Fruit fly (Drosophila melanogaster) whole organism, embryonic: ENCODE results near the gene CG17267.

Experiments
- CG10543 ChIP-seq: fragments of 200-800 bp; sonication (Bioruptor generic); optimal IDR thresholded peaks from 3 replicates; lab custom pipeline; 2017; ENCODE audit warnings: missing biosample characterization, mild to moderate bottlenecking, missing genetic modification characterization, moderate library complexity
- CG12942 ChIP-seq: fragments of 200-800 bp; sonication (Bioruptor generic); optimal IDR thresholded peaks from 3 replicates; lab custom pipeline; 2016; ENCODE audit warnings: missing biosample characterization, missing genetic modification characterization
- CG13894 ChIP-seq: fragments of 200-800 bp; sonication (Bioruptor generic); optimal IDR thresholded peaks from 3 replicates; lab custom pipeline; 2018; ENCODE audit warnings: missing biosample characterization, mild to moderate bottlenecking, missing genetic modification characterization, moderate library complexity
- CG14860 ChIP-seq: fragments of 200-800 bp; sonication (Bioruptor generic); IDR thresholded peaks from 3 replicates; pipeline ENCODE4 v1.3.6; 2022; ENCODE audit warnings: missing biosample characterization, missing genetic modification characterization; ENCODE audit not compliant: partially characterized antibody
- CG15011 ChIP-seq: fragments of 200-800 bp; sonication (Bioruptor generic); optimal IDR thresholded peaks from 3 replicates; lab custom pipeline; 2018; ENCODE audit warnings: missing biosample characterization, mild to moderate bottlenecking, missing genetic modification characterization
- CG18599 ChIP-seq: fragments of 200-800 bp; sonication (Bioruptor generic); optimal IDR thresholded peaks from 3 replicates; lab custom pipeline; 2017; ENCODE audit warnings: missing biosample characterization, missing genetic modification characterization, mild to moderate bottlenecking, moderate library complexity, missing genetic modification reagents
- CG32532 ChIP-seq: fragments of 200-800 bp; sonication (Bioruptor generic); IDR thresholded peaks from 2 replicates; pipeline ENCODE4 v1.3.6; 2022; ENCODE audit warnings: missing biosample characterization, missing genetic modification characterization
- CG3407 ChIP-seq: fragments of 200-800 bp; sonication (Bioruptor generic); optimal IDR thresholded peaks from 2 replicates; lab custom pipeline; 2018; ENCODE audit warnings: missing biosample characterization, mild to moderate bottlenecking, missing genetic modification characterization
- CG6654 ChIP-seq: fragments of 200-800 bp; sonication (Bioruptor generic); optimal IDR thresholded peaks from 2 replicates; lab custom pipeline; 2017; ENCODE audit warnings: missing biosample characterization, mild to moderate bottlenecking, missing genetic modification characterization
- CG7556 ChIP-seq: fragments of 200-800 bp; sonication (Bioruptor generic); optimal IDR thresholded peaks from 2 replicates; lab custom pipeline; 2017; ENCODE audit warnings: missing biosample characterization, mild to moderate bottlenecking, missing genetic modification characterization
- CG8478 ChIP-seq: fragments of >200 bp; optimal IDR thresholded peaks from 2 replicates; lab custom pipeline; 2018
- D19B ChIP-seq: fragments of 200-800 bp; sonication (Bioruptor generic); optimal IDR thresholded peaks from 2 replicates; lab custom pipeline; 2017; ENCODE audit warnings: missing biosample characterization, mild to moderate bottlenecking, missing genetic modification characterization
- ERR ChIP-seq: fragments of 200-800 bp; sonication (Bioruptor generic); optimal IDR thresholded peaks from 2 replicates; lab custom pipeline; 2016; ENCODE audit warnings: missing biosample characterization, missing genetic modification characterization
- Ets65A ChIP-seq: fragments of 200-800 bp; sonication (Bioruptor generic); peaks from one replicate; lab custom pipeline; 2016; ENCODE audit warnings: missing biosample characterization, missing genetic modification characterization
- HLHmδ ChIP-seq: fragments of 200-800 bp; sonication (Bioruptor generic); optimal IDR thresholded peaks from 2 replicates; lab custom pipeline; 2018; ENCODE audit warnings: missing biosample characterization, mild to moderate bottlenecking, missing genetic modification characterization, moderate library complexity
- Hand ChIP-seq: fragments of 200-800 bp; sonication (Bioruptor generic); optimal IDR thresholded peaks from 2 replicates; lab custom pipeline; 2017; ENCODE audit warnings: mild to moderate bottlenecking, missing biosample characterization, missing genetic modification reagents, missing genetic modification characterization
- MESR4 ChIP-seq: fragments of 200-800 bp; sonication (Bioruptor generic); optimal IDR thresholded peaks from 2 replicates; lab custom pipeline; 2018; ENCODE audit warnings: missing biosample characterization, mild to moderate bottlenecking, missing genetic modification characterization, moderate library complexity
- Myb ChIP-seq: fragments of 200-800 bp; sonication (Bioruptor generic); optimal IDR thresholded peaks from 2 replicates; lab custom pipeline; 2016; ENCODE audit warnings: missing biosample characterization, missing genetic modification characterization
- Side ChIP-seq: fragments of 200-800 bp; sonication (Bioruptor generic); optimal IDR thresholded peaks from 2 replicates; lab custom pipeline; 2016; ENCODE audit warnings: missing biosample characterization, missing genetic modification characterization
- Xrp1 ChIP-seq: fragments of 200-800 bp; sonication (Bioruptor generic); IDR thresholded peaks from 2 replicates; pipeline ENCODE4 v1.3.6; 2022; ENCODE audit warnings: missing biosample characterization, missing genetic modification characterization
- chif ChIP-seq, 2 experiments: fragments of 200-800 bp; sonication (Bioruptor generic); optimal IDR thresholded peaks; 3 replicates each; lab custom pipeline; 2016; ENCODE audit warnings: missing biosample characterization in 2 of 2, missing genetic modification characterization in 2 of 2
- da ChIP-seq: fragments of 200-800 bp; sonication (Bioruptor generic); optimal IDR thresholded peaks from 2 replicates; lab custom pipeline; 2016; ENCODE audit warnings: missing biosample characterization, missing genetic modification characterization
- disco-r ChIP-seq: fragments of 200-800 bp; sonication (Bioruptor generic); optimal IDR thresholded peaks from 2 replicates; lab custom pipeline; 2016; ENCODE audit warnings: missing biosample characterization, missing genetic modification characterization
- dm ChIP-seq: fragments of 200-800 bp; sonication (Bioruptor generic); optimal IDR thresholded peaks from 3 replicates; lab custom pipeline; 2016; ENCODE audit warnings: missing biosample characterization, missing genetic modification characterization
- dpn ChIP-seq, 2 experiments: fragments of 200-800 bp; sonication (Bioruptor generic); optimal IDR thresholded peaks; 3 replicates each; lab custom pipeline; 2016; ENCODE audit warnings: missing biosample characterization in 2 of 2, missing genetic modification characterization in 2 of 2
- ewg ChIP-seq: fragments of 200-800 bp; sonication (Bioruptor generic); optimal IDR thresholded peaks from 3 replicates; lab custom pipeline; 2017; ENCODE audit warnings: mild to moderate bottlenecking, missing biosample characterization, missing genetic modification reagents, missing genetic modification characterization
- fd64A ChIP-seq: fragments of 200-800 bp; sonication (Bioruptor generic); optimal IDR thresholded peaks from 3 replicates; lab custom pipeline; 2018; ENCODE audit warnings: missing biosample characterization, mild to moderate bottlenecking, missing genetic modification characterization
- insv ChIP-seq, 2 experiments: fragments of 200-800 bp; sonication (Bioruptor generic); optimal IDR thresholded peaks; 3 replicates each; lab custom pipeline; 2016 to 2018; ENCODE audit warnings: missing biosample characterization in 2 of 2, missing genetic modification characterization in 2 of 2
- kah ChIP-seq: fragments of 200-800 bp; sonication (Bioruptor generic); optimal IDR thresholded peaks from 2 replicates; lab custom pipeline; 2018; ENCODE audit warnings: missing biosample characterization, mild to moderate bottlenecking, missing genetic modification characterization
- odd ChIP-seq: fragments of 200-800 bp; sonication (Bioruptor generic); optimal IDR thresholded peaks from 2 replicates; lab custom pipeline; 2017; ENCODE audit warnings: missing biosample characterization, mild to moderate bottlenecking, missing genetic modification characterization
- onecut ChIP-seq: fragments of 200-800 bp; sonication (Bioruptor generic); IDR thresholded peaks from 2 replicates; pipeline ENCODE4 v1.3.6; 2022; ENCODE audit warnings: missing biosample characterization, missing genetic modification characterization
- salm ChIP-seq: fragments of 200-800 bp; sonication (Bioruptor generic); optimal IDR thresholded peaks from 2 replicates; lab custom pipeline; 2018; ENCODE audit warnings: missing biosample characterization, mild to moderate bottlenecking, missing genetic modification characterization
- shn ChIP-seq: fragments of 200-800 bp; sonication (Bioruptor generic); optimal IDR thresholded peaks from 3 replicates; lab custom pipeline; 2016; ENCODE audit warnings: missing biosample characterization, missing genetic modification characterization
- tgo ChIP-seq: fragments of 200-800 bp; sonication (Bioruptor generic); IDR thresholded peaks from 3 replicates; pipeline ENCODE4 v1.3.6; 2022; ENCODE audit warnings: missing biosample characterization, missing genetic modification characterization
- vvl ChIP-seq: fragments of 200-800 bp; sonication (Bioruptor generic); IDR thresholded peaks from 2 replicates; pipeline ENCODE4 v1.3.6; 2022; ENCODE audit warnings: missing biosample characterization, missing genetic modification characterization
- z ChIP-seq: fragments of 200-800 bp; sonication (Bioruptor generic); IDR thresholded peaks from 3 replicates; pipeline ENCODE4 v1.3.6; 2022; ENCODE audit warnings: missing biosample characterization, missing genetic modification characterization

Gene CG17267

DNA sequence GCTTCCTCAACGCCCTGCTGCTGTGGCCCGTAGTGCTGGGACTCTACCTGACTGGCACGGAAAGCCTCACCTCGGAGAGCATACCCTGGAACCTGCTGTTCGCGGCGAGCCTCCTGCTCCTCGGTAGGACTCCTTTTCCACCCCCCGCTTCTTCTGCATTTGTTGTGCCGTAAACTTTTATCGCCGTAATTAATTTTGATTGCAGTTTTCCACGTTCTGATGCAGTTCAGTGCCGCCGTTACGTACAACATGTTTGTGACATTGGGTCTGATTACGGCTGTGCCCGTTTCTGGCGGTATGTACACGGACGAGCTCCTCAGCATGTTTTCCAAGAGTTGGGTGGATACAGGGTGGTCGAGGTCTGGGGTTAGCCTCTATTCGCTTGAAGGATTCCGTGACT lies 10.6 kb upstream of the CG17267 start:
- TF ChIP-seq odd (no peak), Hand (GFP tag; lab: Kevin White, UChicago) (no peak), salm (tag; lab: Kevin White, UChicago) (no peak), Ets65A (GFP tag; lab: Kevin White, UChicago) (peak; percentile 92), CG8478 (peak; percentile 9)
- TF ChIP-seq, all 482 proteins: peak for 2

DNA sequence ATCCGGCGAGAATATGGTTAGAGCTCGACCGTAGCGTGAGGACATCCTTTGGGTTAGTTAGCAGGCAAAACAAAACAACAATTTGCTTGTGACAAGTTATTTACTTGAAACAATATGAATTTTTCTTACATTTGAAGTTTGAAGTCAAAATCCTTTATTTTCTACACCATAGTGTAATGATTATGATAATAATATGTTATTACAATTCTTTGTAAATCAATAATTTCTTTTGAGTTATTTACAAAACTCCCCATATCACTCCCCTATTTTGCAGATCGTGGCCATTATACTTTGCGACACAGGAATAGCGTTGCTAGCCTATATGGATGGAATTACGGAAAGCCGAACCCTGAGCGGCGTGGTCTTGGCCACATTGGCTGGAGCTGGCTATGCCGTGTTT lies 10.1 kb upstream of the CG17267 start, which contains the start of gene Prosalpha4T1:
TSS of gene Prosalpha4T1 (minus strand) at position 101 of the 400 bp plus-strand sequence.
- TF ChIP-seq dpn (GFP tag; optimal IDR thresholded peaks at IDR 0.05; lab: Kevin White, UChicago) = no peak
- no peak for TF ChIP-seq D19B (GFP tag; lab: Kevin White, UChicago)
- TF ChIP-seq chif (GFP tag; optimal IDR thresholded peaks at IDR 0.05; lab: Kevin White, UChicago) = no peak
- TF ChIP-seq ERR (GFP tag; lab: Kevin White, UChicago) = no peak
- TF ChIP-seq HLHmδ (GFP tag; lab: Kevin White, UChicago) = no peak
- no peak for TF ChIP-seq da
- no peak for TF ChIP-seq CG14860
- no peak for TF ChIP-seq Ets65A (GFP tag; lab: Kevin White, UChicago)
- TF ChIP-seq z (GFP tag; lab: Robert Waterston, UW) = no peak
- TF ChIP-seq CG10543 (GFP tag; lab: Kevin White, UChicago) = no peak
- TF ChIP-seq Myb (GFP tag; lab: Kevin White, UChicago) = no peak
- TF ChIP-seq Xrp1 = no peak
- no peak for TF ChIP-seq ewg (GFP tag; lab: Kevin White, UChicago)
- TF ChIP-seq, all 482 proteins: peak for 0

DNA sequence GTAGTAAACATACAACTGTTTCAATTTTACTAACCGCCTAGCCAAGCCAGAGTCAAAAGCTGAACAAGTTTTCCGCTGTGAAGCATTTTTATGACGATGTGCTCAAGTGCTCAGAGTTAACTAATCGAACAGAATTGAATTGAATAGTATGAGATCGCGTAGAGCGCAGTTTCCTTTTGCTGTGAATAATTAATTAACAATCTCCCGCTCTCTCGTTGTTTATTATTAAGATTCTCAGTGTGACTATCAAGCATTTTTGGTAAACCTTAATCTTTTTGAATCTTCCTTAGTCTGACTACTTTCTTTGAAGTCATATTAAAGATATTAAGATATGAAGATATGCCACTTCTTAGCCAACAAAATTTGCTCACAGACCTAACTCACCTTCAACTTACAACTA lies 6.3 kb upstream of the CG17267 start, which contains the start of gene CG31200:
TSS of gene CG31200 (minus strand) at position 101 of the 400 bp plus-strand sequence.
- no peak for TF ChIP-seq insv (GFP tag; optimal IDR thresholded peaks at IDR 0.05; lab: Kevin White, UChicago)
- no peak for TF ChIP-seq CG13894 (tag; lab: Kevin White, UChicago)
- TF ChIP-seq Hand (GFP tag; lab: Kevin White, UChicago) = no peak
- no peak for TF ChIP-seq shn
- TF ChIP-seq CG15011 (GFP tag; lab: Kevin White, UChicago) = no peak
- TF ChIP-seq MESR4 (GFP tag; lab: Kevin White, UChicago) = no peak
- TF ChIP-seq kah (GFP tag; lab: Kevin White, UChicago) = no peak
- no peak for TF ChIP-seq CG7556 (GFP tag; lab: Kevin White, UChicago)
- no peak for TF ChIP-seq CG6654 (GFP tag; lab: Kevin White, UChicago)

DNA sequence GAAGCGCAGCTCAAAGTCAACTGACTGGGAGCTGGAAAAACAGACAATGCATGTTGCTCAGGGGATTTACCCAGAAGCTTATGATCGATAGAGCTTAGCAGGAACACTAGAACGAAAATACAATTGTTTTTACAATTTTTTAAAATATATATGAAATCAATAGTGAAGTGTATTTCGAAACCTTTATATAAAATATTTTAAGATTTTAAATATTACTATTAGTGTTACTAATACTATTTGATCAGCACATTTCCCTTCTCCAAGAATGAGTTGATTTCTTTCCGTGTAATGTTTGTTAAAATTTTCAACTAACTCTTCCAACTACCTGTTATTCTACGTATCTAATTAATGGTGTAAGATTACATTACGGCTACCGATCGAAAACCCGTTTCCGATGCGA lies 4.9 kb upstream of the CG17267 start, which contains the start of gene CG31199:
TSS of gene CG31199 (minus strand) at position 101 of the 400 bp plus-strand sequence.
- TF ChIP-seq tgo (GFP tag; lab: Robert Waterston, UW) = no peak
- no peak for TF ChIP-seq dm (GFP tag; lab: Kevin White, UChicago)
- no peak for TF ChIP-seq onecut (GFP tag; lab: Robert Waterston, UW)
- TF ChIP-seq CG12942 (GFP tag; lab: Kevin White, UChicago) = no peak
- no peak for TF ChIP-seq CG32532 (GFP tag; lab: Robert Waterston, UW)
- TF ChIP-seq disco-r (GFP tag; lab: Kevin White, UChicago) = no peak
- TF ChIP-seq vvl (GFP tag; lab: Robert Waterston, UW) = no peak
- no peak for TF ChIP-seq z (GFP tag; lab: Robert Waterston, UW)
- no peak for TF ChIP-seq kah (GFP tag; lab: Kevin White, UChicago)
- TF ChIP-seq CG3407 (GFP tag; lab: Kevin White, UChicago) = no peak
- no peak for TF ChIP-seq CG8478
- no peak for TF ChIP-seq Side (GFP tag; lab: Kevin White, UChicago)
- TF ChIP-seq fd64A (GFP tag; lab: Kevin White, UChicago) = no peak
- no peak for TF ChIP-seq CG18599 (GFP tag; lab: Kevin White, UChicago)
